Fruit fly (Drosophila melanogaster): ENCODE data around the gene phu.

phu gene

DNA sequence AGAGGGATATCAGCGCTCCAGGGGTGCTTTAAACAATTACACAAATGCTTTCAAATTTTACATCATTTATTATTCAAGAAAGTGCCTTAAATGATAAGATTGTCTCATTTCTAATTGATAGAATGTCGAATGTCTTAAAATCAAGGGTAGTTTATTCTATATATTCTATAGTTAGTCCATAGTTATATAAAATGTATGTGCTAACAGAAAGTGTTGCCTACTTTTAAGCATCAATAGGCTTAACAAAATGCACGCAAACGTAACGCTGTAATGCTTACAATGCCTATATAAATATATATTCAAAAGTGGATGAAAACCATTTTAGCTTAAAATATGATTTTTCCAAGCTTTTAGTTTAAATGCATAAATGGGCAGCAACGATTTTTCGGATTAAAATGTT is 6.6 kb upstream of the phu start:
- peak; percentile 12 for TF ChIP-seq CG3281 (GFP tag; optimal IDR thresholded peaks at IDR 0.05)
- no peak for TF ChIP-seq MESR4 (GFP tag; optimal IDR thresholded peaks at IDR 0.05)
- TF ChIP-seq dmrt99B (tag; optimal IDR thresholded peaks at IDR 0.05) = peak; percentile 4
- TF ChIP-seq CG11504 (tag; optimal IDR thresholded peaks at IDR 0.05) = peak; percentile 50
- no peak for TF ChIP-seq ro (GFP tag; IDR thresholded peaks at IDR 0.05)
- peak; percentile 18 for TF ChIP-seq CG18619 (GFP tag; optimal IDR thresholded peaks at IDR 0.05)
- TF ChIP-seq CG2678 (tag; optimal IDR thresholded peaks at IDR 0.05) = peak; percentile 45
- peak in 1 of 2 experiments; percentile 7 for TF ChIP-seq Pdp1 (GFP tag; optimal IDR thresholded peaks at IDR 0.05)
- no peak for TF ChIP-seq tup (GFP tag; optimal IDR thresholded peaks at IDR 0.05)
- TF ChIP-seq CoRest (tag; optimal IDR thresholded peaks at IDR 0.05) = peak; percentile 25
- TF ChIP-seq Max (GFP tag; optimal IDR thresholded peaks at IDR 0.05) = no peak
- peak; percentile 10 for TF ChIP-seq CG15269 (tag; optimal IDR thresholded peaks at IDR 0.05)
- peak; percentile 4 for TF ChIP-seq cwo (GFP tag; optimal IDR thresholded peaks at IDR 0.05)
- peak; percentile 28 for TF ChIP-seq gem (tag; optimal IDR thresholded peaks at IDR 0.05)
- TF ChIP-seq sr (GFP tag; IDR thresholded peaks at IDR 0.05) = no peak
- TF ChIP-seq Med (GFP tag) = peak; percentile 41
- TF ChIP-seq lilli (GFP tag; optimal IDR thresholded peaks at IDR 0.05) = peak; percentile 5
- peak; percentile 41 for TF ChIP-seq CG7839 (tag; optimal IDR thresholded peaks at IDR 0.05)
- TF ChIP-seq Meics (GFP tag; optimal IDR thresholded peaks at IDR 0.05) = peak; percentile 52
- peak; percentile 28 for TF ChIP-seq CG2120 (GFP tag; optimal IDR thresholded peaks at IDR 0.05)
- no peak for TF ChIP-seq Dip2 (GFP tag; IDR thresholded peaks at IDR 0.05)
- TF ChIP-seq Hmr (GFP tag; optimal IDR thresholded peaks at IDR 0.05) = peak; percentile 26
- no peak for TF ChIP-seq sens-2 (GFP tag; IDR thresholded peaks at IDR 0.05)
- TF ChIP-seq CG30403 (GFP tag; optimal IDR thresholded peaks at IDR 0.05) = peak; percentile 17
- peak; percentile 27 for TF ChIP-seq grau (tag; optimal IDR thresholded peaks at IDR 0.05)
- peak; percentile 39; the same call in 1 of the 3 replicates for TF ChIP-seq CG17361 (GFP tag; IDR thresholded peaks at IDR 0.05)
- peak; percentile 14 for TF ChIP-seq Nf-YC (tag; optimal IDR thresholded peaks at IDR 0.05)
- peak; percentile 57 for TF ChIP-seq CG7556 (GFP tag; optimal IDR thresholded peaks at IDR 0.05)
- TF ChIP-seq CG12659 (GFP tag; optimal IDR thresholded peaks at IDR 0.05) = peak; percentile 5
- no peak for TF ChIP-seq CG14441 (GFP tag; IDR thresholded peaks at IDR 0.05)
- TF ChIP-seq Hand (GFP tag; optimal IDR thresholded peaks at IDR 0.05) = peak; percentile 56

DNA sequence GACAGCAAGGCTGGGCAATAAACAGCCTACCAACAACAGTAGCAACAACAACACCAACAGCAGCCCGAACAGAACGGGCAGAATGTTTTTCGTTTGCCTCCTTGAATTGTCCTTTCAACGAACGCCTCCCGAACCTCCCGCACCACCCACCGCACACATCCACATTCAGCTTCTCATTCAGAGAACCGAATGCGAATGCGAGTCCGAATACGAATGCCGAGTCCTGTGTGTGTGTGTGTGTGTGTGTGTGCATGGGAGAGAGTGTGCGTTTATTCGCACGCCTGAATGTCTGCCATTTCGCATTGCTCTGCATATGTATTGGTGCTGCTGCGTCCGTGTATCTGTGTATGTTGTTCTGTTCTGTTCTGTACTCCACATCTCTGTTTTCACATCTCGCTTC is 6.1 kb upstream of the phu start:
- TF ChIP-seq B-H2 (GFP tag; optimal IDR thresholded peaks at IDR 0.05) (no peak), CG10321 (GFP tag; IDR thresholded peaks at IDR 0.05) (no peak), CG12071 (GFP tag; optimal IDR thresholded peaks at IDR 0.05) (no peak), Sry-δ (GFP tag; optimal IDR thresholded peaks at IDR 0.05) (no peak), fu2 (GFP tag; optimal IDR thresholded peaks at IDR 0.05) (no peak), CG7357 (GFP tag; IDR thresholded peaks at IDR 0.05) (no peak), ttk (GFP tag; IDR thresholded peaks at IDR 0.05) (no peak), HLH3B (GFP tag; IDR thresholded peaks at IDR 0.05) (no peak), cg (GFP tag; optimal IDR thresholded peaks at IDR 0.05) (peak; percentile 47), CG6683 (GFP tag; optimal IDR thresholded peaks at IDR 0.05) (no peak), mirr (GFP tag; optimal IDR thresholded peaks at IDR 0.05) (peak; percentile 35), zen2 (GFP tag; IDR thresholded peaks at IDR 0.05; ENCODE audit: partially characterized antibody) (no peak), mam (GFP tag; optimal IDR thresholded peaks at IDR 0.05) (no peak), CG15011 (GFP tag; optimal IDR thresholded peaks at IDR 0.05) (no peak), CG4707 (GFP tag; optimal IDR thresholded peaks at IDR 0.05) (no peak), aop (GFP tag; IDR thresholded peaks at IDR 0.05) (no peak), CG13287 (GFP tag; IDR thresholded peaks at IDR 0.05; ENCODE audit: partially characterized antibody) (no peak), chinmo (GFP tag; IDR thresholded peaks at IDR 0.05; ENCODE audit: partially characterized antibody) (0 out of 4 replicates have a peak, but pooled peaks have one; percentile 46), da (GFP tag; optimal IDR thresholded peaks at IDR 0.05) (no peak), Aef1 (GFP tag; IDR thresholded peaks at IDR 0.05) (no peak), Awh (GFP tag; IDR thresholded peaks at IDR 0.05) (no peak)
